Fruit fly (Drosophila melanogaster) whole organism, pupa: Measurements from ENCODE around the gene Shab.

Source experiments
- CG13204 ChIP-seq: fragments of 200-800 bp; sonication (Bioruptor generic); optimal IDR thresholded peaks from 2 replicates; lab custom pipeline; 2018; ENCODE audit warnings: missing biosample characterization, mild to moderate bottlenecking, missing genetic modification characterization, moderate library complexity
- CG32121 ChIP-seq: fragments of 200-800 bp; sonication (Bioruptor generic); IDR thresholded peaks from 2 replicates; pipeline ENCODE4 v1.3.6; 2022; ENCODE audit warnings: missing biosample characterization, missing genetic modification characterization
- CG34367 ChIP-seq: fragments of 200-800 bp; sonication (Bioruptor generic); optimal IDR thresholded peaks from 2 replicates; lab custom pipeline; 2018; ENCODE audit warnings: missing biosample characterization, mild to moderate bottlenecking, missing genetic modification characterization
- CG8159 ChIP-seq: fragments of 200-800 bp; sonication (Bioruptor generic); optimal IDR thresholded peaks from 3 replicates; lab custom pipeline; 2018; ENCODE audit warnings: missing biosample characterization, mild to moderate bottlenecking, missing genetic modification characterization, moderate library complexity
- Pif1A ChIP-seq: fragments of 200-800 bp; sonication (Bioruptor generic); optimal IDR thresholded peaks from 3 replicates; lab custom pipeline; 2016; ENCODE audit warnings: missing biosample characterization, missing genetic modification characterization

DNA sequence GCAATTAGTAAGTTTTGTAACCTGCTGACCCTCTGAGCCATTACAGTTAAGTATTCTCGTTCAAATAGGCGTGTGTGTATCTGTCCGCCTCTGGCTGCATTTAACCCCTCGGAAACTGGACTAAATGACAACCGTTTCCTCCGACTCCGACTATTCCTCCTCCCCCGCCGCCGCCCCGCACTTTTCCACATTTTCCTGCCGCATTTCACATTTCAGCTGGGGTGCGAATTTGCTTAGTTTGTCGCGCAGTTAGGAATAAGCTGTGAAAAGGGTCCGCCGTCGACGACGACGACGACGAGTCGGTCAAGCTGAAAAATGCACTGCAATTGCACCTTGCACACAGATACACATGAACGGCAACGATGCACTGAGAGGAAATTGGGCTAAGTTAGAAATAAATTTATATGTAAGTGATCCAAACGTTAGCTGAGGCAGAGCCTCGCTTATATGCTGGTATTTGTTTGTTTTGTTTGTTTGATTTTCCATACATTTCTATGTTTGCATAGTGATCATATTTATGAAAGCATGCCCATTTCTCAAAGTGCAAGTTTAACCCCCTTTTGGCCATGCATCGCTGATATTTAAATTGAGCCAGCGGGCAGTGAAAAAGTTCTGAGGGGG lies 32.8 kb upstream of the Shab start:
- no peak for TF ChIP-seq Pif1A (GFP tag; lab: Kevin White, UChicago)
- peak; percentile 29 for TF ChIP-seq CG8159 (tag; lab: Kevin White, UChicago)
- peak; percentile 5 for TF ChIP-seq CG13204 (GFP tag; lab: Kevin White, UChicago)
- TF ChIP-seq CG34367 (tag; lab: Kevin White, UChicago), result peak; percentile 39
- TF ChIP-seq CG32121 (GFP tag; lab: Robert Waterston, UW), result no peak
